Worm (Caenorhabditis elegans) whole organism, mixed stage, embryonic: ENCODE measurements around the gene osm-5.

ENCODE experiments used
- M03D4.4 ChIP-seq: sonication (generic microtip); optimal IDR thresholded peaks from 2 replicates; lab custom pipeline; 2017; ENCODE audit warnings: mild to moderate bottlenecking, missing genetic modification characterization, missing compliant biosample characterization
- blmp-1 ChIP-seq: fragments of 150-350 bp; optimal IDR thresholded peaks from 2 replicates; lab custom pipeline; 2014; ENCODE audit warnings: missing biosample characterization, missing genetic modification characterization
- ham-2 ChIP-seq: fragments of 200-800 bp; sonication (Bioruptor generic); optimal IDR thresholded peaks from 2 replicates; lab custom pipeline; 2018; ENCODE audit warnings: mild to moderate bottlenecking, missing genetic modification characterization, missing compliant biosample characterization
- lsy-2 ChIP-seq: fragments of 150-350 bp; optimal IDR thresholded peaks from 2 replicates; lab custom pipeline; 2014; ENCODE audit warnings: missing biosample characterization, missing genetic modification characterization
- mab-5 ChIP-seq: fragments of 150-350 bp; optimal IDR thresholded peaks from 2 replicates; lab custom pipeline; 2014; ENCODE audit warnings: missing biosample characterization, missing genetic modification characterization
- mep-1 ChIP-seq: fragments of 150-350 bp; optimal IDR thresholded peaks from 2 replicates; lab custom pipeline; 2017; ENCODE audit warnings: missing biosample characterization, missing genetic modification reagents, missing genetic modification characterization, inconsistent platforms
- nhr-2 ChIP-seq: fragments of 150-350 bp; optimal IDR thresholded peaks from 2 replicates; lab custom pipeline; 2014; ENCODE audit warnings: missing biosample characterization, missing genetic modification characterization
- pha-4 ChIP-seq: fragments of 150-350 bp; optimal IDR thresholded peaks from 2 replicates; lab custom pipeline; 2018; ENCODE audit warnings: missing biosample characterization, missing genetic modification reagents, missing genetic modification characterization
- snpc-4 ChIP-seq: fragments of 150-350 bp; optimal IDR thresholded peaks from 2 replicates; lab custom pipeline; 2014; ENCODE audit warnings: missing biosample characterization, missing genetic modification characterization
- unc-39 ChIP-seq: fragments of 150-350 bp; optimal IDR thresholded peaks from 2 replicates; lab custom pipeline; 2014; ENCODE audit warnings: missing biosample characterization, missing genetic modification characterization
- unc-62 ChIP-seq: fragments of 150-350 bp; optimal IDR thresholded peaks from 2 replicates; lab custom pipeline; 2014; ENCODE audit warnings: missing biosample characterization, missing genetic modification reagents, missing genetic modification characterization
- zip-8 ChIP-seq: fragments of 150-350 bp; optimal IDR thresholded peaks from 2 replicates; lab custom pipeline; 2014; ENCODE audit warnings: missing biosample characterization, missing genetic modification characterization
- ztf-11 ChIP-seq: fragments of 150-350 bp; optimal IDR thresholded peaks from 2 replicates; lab custom pipeline; 2014; ENCODE audit warnings: missing biosample characterization, missing genetic modification characterization

ce11 chrX:3033492-3033891 lies 49.4 kb downstream of the osm-5 start:
- no peak for TF ChIP-seq ztf-11 (tag; lab: Kevin White, UChicago)
- TF ChIP-seq zip-8 (tag; lab: Kevin White, UChicago): no peak
- no peak for TF ChIP-seq blmp-1 (tag; lab: Kevin White, UChicago)
- TF ChIP-seq mab-5 (tag; lab: Kevin White, UChicago): no peak
- TF ChIP-seq unc-39 (tag; lab: Kevin White, UChicago): no peak
- TF ChIP-seq lsy-2 (tag; lab: Kevin White, UChicago): no peak
- TF ChIP-seq nhr-2 (tag; lab: Kevin White, UChicago): no peak
- no peak for TF ChIP-seq ham-2
- TF ChIP-seq M03D4.4 (tag; lab: Kevin White, UChicago): no peak
- TF ChIP-seq unc-62: no peak
- no peak for TF ChIP-seq snpc-4 (tag; lab: Kevin White, UChicago)
- no peak for TF ChIP-seq pha-4 (tag; lab: Kevin White, UChicago)
- TF ChIP-seq mep-1: no peak
